Fruit fly (Drosophila melanogaster): ENCODE measurements around the gene RpL9.

Gene RpL9

DNA sequence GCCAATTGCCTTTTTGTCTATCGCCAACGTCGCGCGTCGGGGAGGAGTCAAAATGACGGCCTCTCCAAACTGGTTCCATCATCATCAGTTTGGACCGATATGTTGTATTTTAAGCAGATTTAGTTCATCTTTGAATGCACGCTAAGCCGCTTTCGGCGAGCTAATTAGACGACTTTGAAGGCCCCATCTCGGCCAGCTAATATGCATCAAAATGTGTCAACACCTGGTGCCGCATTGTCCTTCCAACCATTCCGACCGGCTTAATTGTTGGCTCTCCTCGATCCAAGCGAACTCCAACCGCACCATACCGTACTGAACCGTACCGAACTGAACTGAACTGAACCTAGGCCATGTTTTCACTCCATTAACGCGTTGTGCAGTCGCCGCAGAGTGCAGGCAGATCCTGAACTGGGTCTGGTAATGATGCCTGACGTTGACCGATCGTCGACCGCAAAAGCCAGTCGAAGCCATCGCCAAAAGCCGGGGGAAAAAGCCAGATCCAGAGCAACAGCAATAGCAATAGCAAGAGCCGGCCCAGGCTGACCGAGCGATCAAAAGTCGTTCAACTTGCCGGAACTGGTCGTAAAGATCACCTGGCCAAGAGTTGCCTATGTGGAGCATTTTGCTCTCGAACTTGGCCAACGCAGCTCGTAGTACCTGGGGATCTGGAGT, 24.0 kb upstream of the RpL9 start:
- TF ChIP-seq zen (tag; optimal IDR thresholded peaks at IDR 0.05) (no peak), CG11695 (GFP tag; IDR thresholded peaks at IDR 0.05) (no peak), CG18619 (GFP tag; optimal IDR thresholded peaks at IDR 0.05) (no peak), CG12219 (GFP tag; optimal IDR thresholded peaks at IDR 0.05) (no peak), CG34376 (GFP tag; optimal IDR thresholded peaks at IDR 0.05) (no peak), Lim3 (GFP tag; IDR thresholded peaks at IDR 0.05) (no peak), gce (GFP tag; IDR thresholded peaks at IDR 0.05) (no peak), ftz-f1 (GFP tag; optimal IDR thresholded peaks at IDR 0.05) (no peak), schlank (tag; optimal IDR thresholded peaks at IDR 0.05) (no peak), H2.0 (GFP tag; IDR thresholded peaks at IDR 0.05) (no peak), lilli (GFP tag; optimal IDR thresholded peaks at IDR 0.05) (no peak), CG18764 (GFP tag; optimal IDR thresholded peaks at IDR 0.05) (no peak), oc (tag; optimal IDR thresholded peaks at IDR 0.05) (peak; percentile 51), CG5180 (GFP tag; optimal IDR thresholded peaks at IDR 0.05) (peak; percentile 75), jigr1 (GFP tag; IDR thresholded peaks at IDR 0.05) (no peak), Scr (GFP tag; IDR thresholded peaks at IDR 0.05; ENCODE audit: partially characterized antibody) (no peak), CG15479 (GFP tag; optimal IDR thresholded peaks at IDR 0.05) (no peak)

DNA sequence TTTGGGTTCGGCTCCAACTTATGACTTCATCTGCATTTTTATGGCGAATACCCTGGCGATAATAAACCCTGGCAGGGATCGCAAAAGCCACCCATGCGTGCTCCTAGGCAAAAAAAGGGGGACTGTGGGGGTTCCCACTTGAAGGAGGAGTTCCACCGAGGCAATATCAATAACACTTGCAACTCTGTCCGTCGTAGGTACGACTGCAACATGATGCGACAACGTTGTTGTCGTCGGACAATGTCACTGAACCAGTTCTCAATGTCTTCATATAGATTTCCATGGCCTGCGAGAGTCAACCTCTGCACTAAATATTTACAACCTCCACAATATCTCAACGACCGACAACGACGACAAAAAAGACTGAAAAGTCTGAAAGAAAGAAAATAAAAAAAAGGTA, 23.2 kb upstream of the RpL9 start:
- TF ChIP-seq Blimp-1 (GFP tag; optimal IDR thresholded peaks at IDR 0.05) (no peak), nom (GFP tag; optimal IDR thresholded peaks at IDR 0.05) (peak; percentile 26), HLH54F (GFP tag; optimal IDR thresholded peaks at IDR 0.05) (no peak), CG5245 (GFP tag; optimal IDR thresholded peaks at IDR 0.05) (no peak), btn (GFP tag; optimal IDR thresholded peaks at IDR 0.05) (no peak), sna (GFP tag; IDR thresholded peaks at IDR 0.05; ENCODE audit: partially characterized antibody) (no peak), bsh (GFP tag; optimal IDR thresholded peaks at IDR 0.05) (peak in 1 of 2 experiments; percentile 28)

DNA sequence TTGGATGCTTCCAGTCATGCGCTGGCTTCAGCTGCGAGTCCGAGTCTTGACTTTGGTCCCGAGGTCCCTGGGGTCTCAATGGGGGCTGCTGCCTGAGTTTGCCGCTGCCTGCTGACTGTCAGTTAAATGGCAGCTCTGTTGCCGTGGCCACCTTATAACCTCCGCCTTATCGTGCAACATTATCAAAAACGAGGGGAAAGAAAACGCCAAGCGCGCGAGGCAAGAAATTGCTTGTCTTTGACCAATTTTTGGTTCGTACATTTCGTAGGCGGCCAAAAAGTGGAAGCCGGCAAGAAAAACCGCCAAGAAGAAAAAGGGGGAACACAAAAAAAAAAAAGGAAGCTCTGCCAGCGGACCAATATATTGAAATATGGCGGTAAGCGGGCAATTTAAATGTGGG, 19.9 kb upstream of the RpL9 start:
- no peak for TF ChIP-seq tio (GFP tag; optimal IDR thresholded peaks at IDR 0.05)
- TF ChIP-seq CG15479 (GFP tag; optimal IDR thresholded peaks at IDR 0.05), result no peak

DNA sequence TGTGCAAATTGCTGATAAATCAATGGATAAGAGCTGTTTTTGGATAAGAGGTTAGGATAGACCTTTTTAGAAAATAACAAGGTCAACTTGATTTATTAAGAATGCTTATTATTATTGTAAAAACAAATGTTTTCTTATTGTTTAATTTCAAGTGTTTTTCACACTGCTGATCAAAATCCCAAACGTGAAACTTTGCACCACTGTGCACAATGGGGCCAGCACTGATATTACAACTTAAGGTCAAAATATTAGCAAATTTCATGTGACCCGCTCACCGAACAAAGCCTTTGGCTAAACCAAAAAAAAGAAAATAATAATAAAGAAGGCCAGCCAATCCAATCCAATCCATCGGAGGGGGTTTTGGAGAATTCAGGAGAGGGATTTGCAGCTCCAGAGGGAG, 18.8 kb upstream of the RpL9 start:
- TF ChIP-seq prd (optimal IDR thresholded peaks at IDR 0.05) (no peak), prd (GFP tag; IDR thresholded peaks at IDR 0.05) (peak; percentile 21; the same call in 1 of the 3 replicates), Med (GFP tag) (peak; percentile 39), jumu (GFP tag; optimal IDR thresholded peaks at IDR 0.05) (no peak), tll (GFP tag; optimal IDR thresholded peaks at IDR 0.05) (no peak), CG12942 (GFP tag; optimal IDR thresholded peaks at IDR 0.05) (no peak), Ptx1 (GFP tag; IDR thresholded peaks at IDR 0.05) (no peak), ewg (GFP tag; optimal IDR thresholded peaks at IDR 0.05) (no peak), CG18764 (GFP tag; optimal IDR thresholded peaks at IDR 0.05) (no peak), sens (GFP tag) (peak; percentile 60)

DNA sequence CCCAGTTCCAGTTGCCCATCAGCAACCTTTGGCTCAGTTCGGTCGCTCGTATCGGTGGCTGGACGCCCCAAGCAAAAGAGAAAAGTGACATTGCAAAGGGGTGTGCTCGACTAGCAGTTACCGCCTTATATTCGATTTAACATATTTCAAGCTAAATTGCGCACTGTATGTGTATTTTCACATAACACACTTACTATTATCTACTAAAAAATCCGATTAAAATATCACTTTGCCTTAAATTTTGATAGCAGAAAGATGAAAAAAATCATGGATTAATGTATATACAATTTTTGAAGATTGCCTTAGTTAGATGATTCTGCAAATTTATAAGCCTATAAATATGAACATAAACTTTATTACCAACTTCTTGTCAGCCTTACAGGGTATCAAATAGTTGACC, 17.6 kb upstream of the RpL9 start:
- peak; percentile 11 for TF ChIP-seq Ets65A (GFP tag)
- TF ChIP-seq ac (GFP tag; optimal IDR thresholded peaks at IDR 0.05), result no peak
- TF ChIP-seq D (optimal IDR thresholded peaks at IDR 0.05), result no peak
- no peak for TF ChIP-seq D (GFP tag; optimal IDR thresholded peaks at IDR 0.05)
- no peak for TF ChIP-seq ash1 (GFP tag; optimal IDR thresholded peaks at IDR 0.05)
- TF ChIP-seq CG1647 (GFP tag; optimal IDR thresholded peaks at IDR 0.05), result no peak
- TF ChIP-seq Hsf (GFP tag; optimal IDR thresholded peaks at IDR 0.05), result no peak
- no peak for TF ChIP-seq kni (GFP tag; optimal IDR thresholded peaks at IDR 0.05)
- no peak for TF ChIP-seq twi (tag; optimal IDR thresholded peaks at IDR 0.05)
- TF ChIP-seq CG2875 (GFP tag; optimal IDR thresholded peaks at IDR 0.05), result no peak
- TF ChIP-seq CG2199 (GFP tag; IDR thresholded peaks at IDR 0.05), result no peak
- TF ChIP-seq CG14667 (GFP tag; IDR thresholded peaks at IDR 0.05), result no peak
- TF ChIP-seq D19B (GFP tag; optimal IDR thresholded peaks at IDR 0.05), result peak; percentile 61

Data from whole organism, embryonic.